Fruit fly (Drosophila melanogaster) whole organism, embryonic: ENCODE data around the gene Best4.

ENCODE experiments used
- CG10654 ChIP-seq: fragments of 200-800 bp; sonication (Bioruptor generic); optimal IDR thresholded peaks from 2 replicates; lab custom pipeline; 2016; ENCODE audit warnings: missing biosample characterization, missing genetic modification characterization
- CG11504 ChIP-seq: fragments of 200-800 bp; sonication (Bioruptor generic); optimal IDR thresholded peaks from 3 replicates; lab custom pipeline; 2019; ENCODE audit warnings: missing biosample characterization, mild to moderate bottlenecking, missing genetic modification characterization, moderate library complexity
- CG12155 ChIP-seq: fragments of 200-800 bp; sonication (Bioruptor generic); optimal IDR thresholded peaks from 3 replicates; lab custom pipeline; 2016; ENCODE audit warnings: missing biosample characterization, missing genetic modification characterization
- CG12769 ChIP-seq: fragments of 200-800 bp; sonication (Bioruptor generic); optimal IDR thresholded peaks from 2 replicates; lab custom pipeline; 2019; ENCODE audit warnings: missing biosample characterization, mild to moderate bottlenecking, missing genetic modification characterization, moderate library complexity
- CG1603 ChIP-seq: fragments of 200-800 bp; sonication (Bioruptor generic); optimal IDR thresholded peaks from 2 replicates; lab custom pipeline; 2019; ENCODE audit warnings: missing biosample characterization, mild to moderate bottlenecking, missing genetic modification characterization, moderate library complexity
- CG1792 ChIP-seq: fragments of 200-800 bp; sonication (Bioruptor generic); optimal IDR thresholded peaks from 2 replicates; lab custom pipeline; 2016; ENCODE audit warnings: missing biosample characterization, missing genetic modification characterization
- CG33557 ChIP-seq: fragments of 200-800 bp; sonication (Bioruptor generic); optimal IDR thresholded peaks from 2 replicates; lab custom pipeline; 2019; ENCODE audit warnings: missing biosample characterization, mild to moderate bottlenecking, missing genetic modification characterization, moderate library complexity
- CG42726 ChIP-seq: fragments of 200-800 bp; sonication (Bioruptor generic); IDR thresholded peaks from 2 replicates; pipeline ENCODE4 v1.3.6; 2022; ENCODE audit warnings: missing biosample characterization, missing genetic modification characterization; ENCODE audit not compliant: partially characterized antibody
- CG4360 ChIP-seq: fragments of 200-800 bp; sonication (Bioruptor generic); IDR thresholded peaks from 2 replicates; pipeline ENCODE4 v1.3.6; 2022; ENCODE audit warnings: missing biosample characterization, missing genetic modification characterization
- CG43689 ChIP-seq: fragments of 200-800 bp; sonication (Bioruptor generic); IDR thresholded peaks from 2 replicates; pipeline ENCODE4 v1.3.6; 2022; ENCODE audit warnings: missing biosample characterization, missing genetic modification characterization
- CG5180 ChIP-seq: fragments of 200-800 bp; sonication (Bioruptor generic); optimal IDR thresholded peaks from 3 replicates; lab custom pipeline; 2017; ENCODE audit warnings: missing biosample characterization, missing genetic modification characterization, mild to moderate bottlenecking, moderate library complexity, missing genetic modification reagents
- CG6175 ChIP-seq: fragments of 200-800 bp; sonication (Bioruptor generic); IDR thresholded peaks from 3 replicates; pipeline ENCODE4 v1.3.6; 2022; ENCODE audit warnings: missing biosample characterization, missing genetic modification characterization
- CG8478 ChIP-seq: fragments of >200 bp; optimal IDR thresholded peaks from 2 replicates; lab custom pipeline; 2018
- Dbx ChIP-seq: fragments of 200-800 bp; sonication (Bioruptor generic); IDR thresholded peaks from 3 replicates; pipeline ENCODE4 v1.3.6; 2022; ENCODE audit warnings: missing biosample characterization, missing genetic modification characterization
- Deaf1 ChIP-seq: fragments of 200-800 bp; optimal IDR thresholded peaks from 3 replicates; lab custom pipeline; 2019; ENCODE audit warnings: missing biosample characterization, mild to moderate bottlenecking, missing genetic modification characterization, moderate library complexity
- Drgx ChIP-seq: fragments of 200-800 bp; sonication (Bioruptor generic); IDR thresholded peaks from 2 replicates; pipeline ENCODE4 v1.3.6; 2022; ENCODE audit warnings: missing biosample characterization, missing genetic modification characterization
- Ets65A ChIP-seq: fragments of 200-800 bp; sonication (Bioruptor generic); peaks from one replicate; lab custom pipeline; 2016; ENCODE audit warnings: missing biosample characterization, missing genetic modification characterization
- HLH3B ChIP-seq: fragments of 200-800 bp; sonication (Bioruptor generic); IDR thresholded peaks from 2 replicates; pipeline ENCODE4 v1.3.6; 2022; ENCODE audit warnings: missing biosample characterization, missing genetic modification characterization
- HLH54F ChIP-seq: fragments of 200-800 bp; sonication (Bioruptor generic); optimal IDR thresholded peaks from 3 replicates; lab custom pipeline; 2016; ENCODE audit warnings: missing biosample characterization, missing genetic modification characterization
- Hr78 ChIP-seq, 2 experiments: fragments of 200-800 bp in 1 of 2; fragments of >200 bp in 1 of 2; sonication (Bioruptor generic) in 1 of 2; optimal IDR thresholded peaks; 2 replicates each; lab custom pipeline; 2017 to 2019; ENCODE audit warnings: missing biosample characterization in 2 of 2, missing genetic modification characterization in 2 of 2, mild to moderate bottlenecking in 1 of 2, moderate library complexity in 1 of 2
- Med ChIP-seq: fragments of 200-800 bp; sonication (Bioruptor generic); peaks from one replicate; lab custom pipeline; 2016; ENCODE audit warnings: missing biosample characterization, missing genetic modification characterization, mild to moderate bottlenecking, inconsistent platforms, moderate library complexity
- Sox100B ChIP-seq: fragments of 200-800 bp; sonication (Bioruptor generic); optimal IDR thresholded peaks from 3 replicates; lab custom pipeline; 2018; ENCODE audit warnings: missing biosample characterization, mild to moderate bottlenecking, missing genetic modification characterization
- Stat92E ChIP-seq, 3 experiments: fragments of >200 bp in 2 of 3; fragments of 200-800 bp in 1 of 3; sonication (Bioruptor generic) in 1 of 3; optimal IDR thresholded peaks; 2 replicates each; lab custom pipeline; 2017 to 2019; ENCODE audit warnings: missing biosample characterization in 3 of 3, missing genetic modification characterization in 3 of 3, mild to moderate bottlenecking in 1 of 3, moderate library complexity in 1 of 3
- Tbp ChIP-seq: fragments of >200 bp; optimal IDR thresholded peaks from 2 replicates; lab custom pipeline; 2018; ENCODE audit warnings: missing biosample characterization, missing genetic modification characterization
- Trl ChIP-seq, 3 experiments: fragments of >200 bp in 2 of 3; fragments of 200-800 bp in 1 of 3; sonication (Bioruptor generic) in 1 of 3; optimal IDR thresholded peaks; 2 replicates in 1 of 3; 3 replicates in 2 of 3; lab custom pipeline; 2016 to 2017; ENCODE audit warnings: missing biosample characterization in 1 of 3, missing genetic modification characterization in 1 of 3
- ac ChIP-seq: fragments of 200-800 bp; sonication (Bioruptor generic); optimal IDR thresholded peaks from 3 replicates; lab custom pipeline; 2017; ENCODE audit warnings: missing biosample characterization, mild to moderate bottlenecking, missing genetic modification characterization
- ase ChIP-seq: fragments of 200-800 bp; sonication (Bioruptor generic); IDR thresholded peaks from 3 replicates; pipeline ENCODE4 v1.3.6; 2022; ENCODE audit warnings: missing biosample characterization, missing genetic modification characterization
- bbx ChIP-seq: fragments of 200-800 bp; sonication (Bioruptor generic); IDR thresholded peaks from 2 replicates; pipeline ENCODE4 v1.3.6; 2022; ENCODE audit warnings: missing biosample characterization, missing genetic modification characterization; ENCODE audit not compliant: partially characterized antibody
- chn ChIP-seq: fragments of 200-800 bp; sonication (Bioruptor generic); optimal IDR thresholded peaks from 2 replicates; lab custom pipeline; 2016; ENCODE audit warnings: missing biosample characterization, missing genetic modification characterization
- croc ChIP-seq: fragments of 200-800 bp; sonication (Bioruptor generic); conservative IDR thresholded peaks from 3 replicates; pipeline ENCODE4 v1.3.6; 2022; ENCODE audit warnings: missing biosample characterization, missing genetic modification characterization
- dmrt99B ChIP-seq: fragments of 200-800 bp; sonication (Bioruptor generic); optimal IDR thresholded peaks from 2 replicates; lab custom pipeline; 2018; ENCODE audit warnings: missing biosample characterization, mild to moderate bottlenecking, missing genetic modification characterization, moderate library complexity
- eve ChIP-seq, 2 experiments: fragments of >200 bp; optimal IDR thresholded peaks; 2 replicates each; lab custom pipeline; 2017; ENCODE audit warnings: missing biosample characterization in 2 of 2, missing genetic modification characterization in 2 of 2
- ewg ChIP-seq: fragments of 200-800 bp; sonication (Bioruptor generic); optimal IDR thresholded peaks from 3 replicates; lab custom pipeline; 2017; ENCODE audit warnings: mild to moderate bottlenecking, missing biosample characterization, missing genetic modification reagents, missing genetic modification characterization
- gem ChIP-seq: fragments of 200-800 bp; sonication (Bioruptor generic); optimal IDR thresholded peaks from 2 replicates; lab custom pipeline; 2019; ENCODE audit warnings: missing biosample characterization, mild to moderate bottlenecking, missing genetic modification characterization, moderate library complexity
- gsb ChIP-seq: fragments of 200-800 bp; sonication (Bioruptor generic); IDR thresholded peaks from 2 replicates; pipeline ENCODE4 v1.3.6; 2022; ENCODE audit warnings: missing biosample characterization, missing genetic modification characterization
- ind ChIP-seq: fragments of 200-800 bp; sonication (Bioruptor generic); optimal IDR thresholded peaks from 3 replicates; lab custom pipeline; 2016; ENCODE audit warnings: missing biosample characterization, missing genetic modification characterization
- kni ChIP-seq: fragments of 200-800 bp; sonication (Bioruptor generic); optimal IDR thresholded peaks from 3 replicates; lab custom pipeline; 2017; ENCODE audit warnings: mild to moderate bottlenecking, missing biosample characterization, missing genetic modification reagents, missing genetic modification characterization
- nom ChIP-seq: fragments of 200-800 bp; sonication (Bioruptor generic); optimal IDR thresholded peaks from 2 replicates; lab custom pipeline; 2017; ENCODE audit warnings: missing biosample characterization, missing genetic modification characterization, mild to moderate bottlenecking, moderate library complexity, missing genetic modification reagents
- prd ChIP-seq, 3 experiments: fragments of >200 bp in 2 of 3; fragments of 200-800 bp in 1 of 3; sonication (Bioruptor generic) in 1 of 3; optimal IDR thresholded peaks in 2 of 3; IDR thresholded peaks in 1 of 3; 2 replicates in 2 of 3; 3 replicates in 1 of 3; pipeline versions ENCODE4 v1.3.6 to Lab custom; 2017 to 2022; ENCODE audit warnings: missing biosample characterization in 1 of 3, missing genetic modification characterization in 1 of 3
- pros ChIP-seq: fragments of 200-800 bp; sonication (Bioruptor generic); optimal IDR thresholded peaks from 3 replicates; lab custom pipeline; 2019; ENCODE audit warnings: missing biosample characterization, mild to moderate bottlenecking, missing genetic modification characterization, moderate library complexity
- run ChIP-seq: fragments of 200-800 bp; sonication (Bioruptor generic); optimal IDR thresholded peaks from 3 replicates; lab custom pipeline; 2018; ENCODE audit warnings: missing biosample characterization, mild to moderate bottlenecking, missing genetic modification characterization
- sens ChIP-seq: fragments of 200-800 bp; sonication (Bioruptor generic); peaks from one replicate; lab custom pipeline; 2016; ENCODE audit warnings: missing biosample characterization, missing genetic modification characterization
- slbo ChIP-seq: fragments of 200-800 bp; sonication (Bioruptor generic); IDR thresholded peaks from 2 replicates; pipeline ENCODE4 v1.3.6; 2022; ENCODE audit warnings: missing biosample characterization, missing genetic modification characterization
- sr ChIP-seq: fragments of 200-800 bp; sonication (Bioruptor generic); IDR thresholded peaks from 3 replicates; pipeline ENCODE4 v1.3.6; 2022; ENCODE audit warnings: missing biosample characterization, missing genetic modification characterization
- tio ChIP-seq: fragments of 200-800 bp; sonication (Bioruptor generic); optimal IDR thresholded peaks from 2 replicates; lab custom pipeline; 2017; ENCODE audit warnings: missing biosample characterization, missing genetic modification characterization, inconsistent platforms

The Best4 gene

dm6 chr3L:15254118-15254517 lies 44.6 kb upstream of the Best4 start:
- no peak for TF ChIP-seq CG33557 (GFP tag; lab: Kevin White, UChicago)
- no peak for TF ChIP-seq CG12155 (GFP tag; lab: Kevin White, UChicago)
- no peak for TF ChIP-seq tio (GFP tag; lab: Kevin White, UChicago)
- TF ChIP-seq CG1792 = no peak
- peak; percentile 87 for TF ChIP-seq kni (GFP tag; lab: Kevin White, UChicago)
- TF ChIP-seq CG4360 (GFP tag; lab: Robert Waterston, UW) = no peak
- TF ChIP-seq Stat92E (GFP tag; optimal IDR thresholded peaks at IDR 0.05; lab: Kevin White, UChicago) = peak in 1 of 3 experiments; percentile 74
- no peak for TF ChIP-seq Deaf1
- TF ChIP-seq, all 482 proteins: peak for 2

- TF ChIP-seq Drgx (GFP tag; lab: Robert Waterston, UW) (0 out of 2 replicates have a peak, but pooled peaks have one; percentile 21), croc (GFP tag; lab: Robert Waterston, UW) (no peak), CG42726 (GFP tag; lab: Robert Waterston, UW) (no peak), ewg (GFP tag; lab: Kevin White, UChicago) (no peak), Hr78 (GFP tag; optimal IDR thresholded peaks at IDR 0.05; lab: Kevin White, UChicago) (no peak), sens (GFP tag; lab: Kevin White, UChicago) (peak; percentile 55)
Observed at dm6 chr3L:15257154-15257553, 41.6 kb upstream of the Best4 start.

dm6 chr3L:15258357-15258756 lies 40.4 kb upstream of the Best4 start:
- peak; percentile 59 for TF ChIP-seq sens (GFP tag; lab: Kevin White, UChicago)
- TF ChIP-seq CG11504 (tag; lab: Kevin White, UChicago) = peak; percentile 26
- no peak for TF ChIP-seq Sox100B (GFP tag; lab: Kevin White, UChicago)
- no peak for TF ChIP-seq chn
- peak; percentile 18 for TF ChIP-seq gem
- TF ChIP-seq eve (GFP tag; optimal IDR thresholded peaks at IDR 0.05; lab: Kevin White, UChicago) = peak in 1 of 2 experiments; percentile 33
- peak; percentile 23 for TF ChIP-seq dmrt99B (tag; lab: Kevin White, UChicago)
- no peak for TF ChIP-seq CG10654 (GFP tag; lab: Kevin White, UChicago)

- TF ChIP-seq nom (GFP tag; lab: Kevin White, UChicago) (peak; percentile 91), CG1603 (peak; percentile 59), Tbp (GFP tag; lab: Kevin White, UChicago) (no peak), ind (GFP tag; lab: Kevin White, UChicago) (no peak), gsb (no peak), Trl (optimal IDR thresholded peaks at IDR 0.05; lab: Kevin White, UChicago) (no peak), Trl (GFP tag; optimal IDR thresholded peaks at IDR 0.05; lab: Kevin White, UChicago) (no peak), prd (optimal IDR thresholded peaks at IDR 0.05; lab: Kevin White, UChicago) (no peak), prd (GFP tag; IDR thresholded peaks at IDR 0.05; lab: Robert Waterston, UW) (peak; percentile 43; the same call in 1 of the 3 replicates), ac (GFP tag; lab: Kevin White, UChicago) (peak; percentile 16), sr (GFP tag; lab: Robert Waterston, UW) (no peak), slbo (GFP tag; lab: Robert Waterston, UW) (no peak), CG43689 (GFP tag; lab: Robert Waterston, UW) (no peak), HLH3B (GFP tag; lab: Robert Waterston, UW) (no peak), HLH54F (no peak), run (tag; lab: Kevin White, UChicago) (no peak), pros (no peak), ase (GFP tag; lab: Robert Waterston, UW) (no peak), CG6175 (GFP tag; lab: Robert Waterston, UW) (no peak), bbx (GFP tag; lab: Robert Waterston, UW) (no peak), Ets65A (GFP tag; lab: Kevin White, UChicago) (peak; percentile 22), Drgx (GFP tag; lab: Robert Waterston, UW) (peak; percentile 93), Dbx (no peak), gem (peak; percentile 37), CG8478 (lab: Kevin White, UChicago) (no peak), Med (GFP tag; lab: Kevin White, UChicago) (peak; percentile 69), CG5180 (no peak), CG12769 (tag; lab: Kevin White, UChicago) (no peak)
Observed at dm6 chr3L:15260593-15260992, 38.2 kb upstream of the Best4 start.
